Worm (Caenorhabditis elegans): Measurements from ENCODE around the gene Y11D7A.19.

Gene Y11D7A.19

DNA sequence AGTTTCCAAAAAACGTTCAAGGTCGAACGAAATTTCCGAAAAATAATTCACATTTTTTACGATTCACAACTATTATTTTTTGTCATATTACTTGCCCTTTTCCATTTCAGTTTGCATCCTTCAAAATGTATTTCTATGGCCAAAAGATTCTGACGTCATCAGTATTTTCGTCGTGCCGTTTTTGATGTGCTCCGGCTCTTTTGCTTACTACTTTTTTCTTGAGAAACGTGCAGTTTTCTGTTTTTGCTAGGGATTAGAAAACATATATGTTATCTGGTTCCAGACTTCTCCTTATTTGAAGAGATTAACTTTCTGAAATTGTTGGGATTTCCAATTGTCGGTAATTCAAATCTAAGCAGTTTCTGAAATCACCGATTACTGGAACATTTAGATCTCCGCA lies 50.5 kb downstream of the Y11D7A.19 start:
- no peak for TF ChIP-seq Y55F3AM.14 (GFP tag; optimal IDR thresholded peaks at IDR 0.05)
- no peak for TF ChIP-seq ztf-11 (tag; optimal IDR thresholded peaks at IDR 0.05)
- TF ChIP-seq crh-2 (tag; optimal IDR thresholded peaks at IDR 0.05): no peak
- TF ChIP-seq unc-55 (GFP tag; optimal IDR thresholded peaks at IDR 0.05): peak; percentile 24
- TF ChIP-seq zag-1 (tag; optimal IDR thresholded peaks at IDR 0.05): no peak

Data from whole organism, L2 larva.